Fruit fly (Drosophila melanogaster) whole organism, pupa: ENCODE data around the gene IntS2.

ENCODE experiments used
- CG10348 ChIP-seq: fragments of 200-800 bp; sonication (Bioruptor generic); IDR thresholded peaks from 2 replicates; pipeline ENCODE4 v1.3.6; 2022; ENCODE audit warnings: missing biosample characterization, missing genetic modification characterization
- CG12605 ChIP-seq: fragments of 200-800 bp; sonication (Bioruptor generic); IDR thresholded peaks from 2 replicates; pipeline ENCODE4 v1.3.6; 2022; ENCODE audit warnings: missing biosample characterization, missing genetic modification characterization
- CG13204 ChIP-seq: fragments of 200-800 bp; sonication (Bioruptor generic); optimal IDR thresholded peaks from 2 replicates; lab custom pipeline; 2018; ENCODE audit warnings: missing biosample characterization, mild to moderate bottlenecking, missing genetic modification characterization, moderate library complexity
- CG14655 ChIP-seq: fragments of 200-800 bp; sonication (Bioruptor generic); optimal IDR thresholded peaks from 3 replicates; lab custom pipeline; 2017; ENCODE audit warnings: mild to moderate bottlenecking, missing biosample characterization, missing genetic modification reagents, missing genetic modification characterization
- CG15710 ChIP-seq: fragments of 200-800 bp; sonication (Bioruptor generic); optimal IDR thresholded peaks from 2 replicates; lab custom pipeline; 2018; ENCODE audit warnings: missing biosample characterization, mild to moderate bottlenecking, missing genetic modification characterization, moderate library complexity
- CG17806 ChIP-seq: fragments of 200-800 bp; sonication (Bioruptor generic); optimal IDR thresholded peaks from 2 replicates; lab custom pipeline; 2018; ENCODE audit warnings: missing biosample characterization, mild to moderate bottlenecking, missing genetic modification characterization, moderate library complexity
- CG32121 ChIP-seq: fragments of 200-800 bp; sonication (Bioruptor generic); IDR thresholded peaks from 2 replicates; pipeline ENCODE4 v1.3.6; 2022; ENCODE audit warnings: missing biosample characterization, missing genetic modification characterization
- CG34367 ChIP-seq: fragments of 200-800 bp; sonication (Bioruptor generic); optimal IDR thresholded peaks from 2 replicates; lab custom pipeline; 2018; ENCODE audit warnings: missing biosample characterization, mild to moderate bottlenecking, missing genetic modification characterization
- CG4496 ChIP-seq: fragments of 200-800 bp; sonication (Bioruptor generic); IDR thresholded peaks from 3 replicates; pipeline ENCODE4 v1.3.6; 2022; ENCODE audit warnings: missing biosample characterization, missing genetic modification characterization
- CG8159 ChIP-seq: fragments of 200-800 bp; sonication (Bioruptor generic); optimal IDR thresholded peaks from 3 replicates; lab custom pipeline; 2018; ENCODE audit warnings: missing biosample characterization, mild to moderate bottlenecking, missing genetic modification characterization, moderate library complexity
- CG8301 ChIP-seq: fragments of 200-800 bp; sonication (Bioruptor generic); optimal IDR thresholded peaks from 2 replicates; lab custom pipeline; 2018; ENCODE audit warnings: missing biosample characterization, mild to moderate bottlenecking, missing genetic modification characterization
- CG9948 ChIP-seq: fragments of 200-800 bp; sonication (Bioruptor generic); optimal IDR thresholded peaks from 2 replicates; lab custom pipeline; 2018; ENCODE audit warnings: missing biosample characterization, mild to moderate bottlenecking, missing genetic modification characterization, moderate library complexity
- D1 ChIP-seq: fragments of 200-800 bp; sonication (Bioruptor generic); optimal IDR thresholded peaks from 2 replicates; lab custom pipeline; 2018; ENCODE audit warnings: missing biosample characterization, mild to moderate bottlenecking, missing genetic modification characterization, moderate library complexity
- EcR ChIP-seq: fragments of 200-800 bp; sonication (Bioruptor generic); optimal IDR thresholded peaks from 3 replicates; lab custom pipeline; 2019; ENCODE audit warnings: missing biosample characterization, missing genetic modification characterization, mild to moderate bottlenecking, moderate library complexity, missing genetic modification reagents
- Ets98B ChIP-seq: fragments of 200-800 bp; sonication (Bioruptor generic); IDR thresholded peaks from 2 replicates; pipeline ENCODE4 v1.3.6; 2022; ENCODE audit warnings: missing biosample characterization, missing genetic modification characterization
- Pif1A ChIP-seq: fragments of 200-800 bp; sonication (Bioruptor generic); optimal IDR thresholded peaks from 3 replicates; lab custom pipeline; 2016; ENCODE audit warnings: missing biosample characterization, missing genetic modification characterization
- Pif1B ChIP-seq: fragments of 200-800 bp; sonication (Bioruptor generic); optimal IDR thresholded peaks from 3 replicates; lab custom pipeline; 2016; ENCODE audit warnings: missing biosample characterization, missing genetic modification characterization
- Snoo ChIP-seq: fragments of 200-800 bp; sonication (Bioruptor generic); optimal IDR thresholded peaks from 3 replicates; lab custom pipeline; 2017; ENCODE audit warnings: missing biosample characterization, mild to moderate bottlenecking, missing genetic modification characterization, inconsistent platforms
- fd96Ca ChIP-seq: fragments of 200-800 bp; sonication (Bioruptor generic); IDR thresholded peaks from 3 replicates; pipeline ENCODE4 v1.3.6; 2022; ENCODE audit warnings: missing biosample characterization, missing genetic modification characterization
- gl ChIP-seq: fragments of 200-800 bp; sonication (Bioruptor generic); optimal IDR thresholded peaks from 2 replicates; lab custom pipeline; 2018; ENCODE audit warnings: missing biosample characterization, mild to moderate bottlenecking, missing genetic modification characterization
- rn ChIP-seq: fragments of 200-800 bp; sonication (Bioruptor generic); IDR thresholded peaks from 2 replicates; pipeline ENCODE4 v1.3.6; 2022; ENCODE audit warnings: missing biosample characterization, missing genetic modification characterization

Gene IntS2

DNA sequence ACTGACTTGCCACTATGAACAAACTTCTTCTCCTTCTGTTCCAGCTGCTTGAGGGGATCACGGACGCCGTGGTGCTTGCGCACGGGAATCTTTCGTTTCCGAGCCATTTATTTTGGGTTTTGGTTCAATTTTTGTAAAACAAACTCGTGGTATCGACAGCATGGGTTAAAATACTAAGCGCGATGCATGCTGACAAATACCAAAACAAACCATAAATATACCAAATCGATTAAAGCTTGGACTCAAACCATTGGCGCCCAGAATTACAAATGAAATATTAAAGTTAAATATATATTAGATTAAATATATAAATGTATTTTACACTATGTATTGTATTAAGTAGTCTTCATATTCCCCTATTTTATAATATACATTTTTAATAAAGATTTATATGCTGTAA is 27.3 kb downstream of the IntS2 start, which contains the start of gene CG8326:
TSS of gene CG8326 (minus strand) at position 176 of the 400 bp plus-strand sequence.
- TF ChIP-seq CG34367 (tag; lab: Kevin White, UChicago): no peak
- no peak for TF ChIP-seq CG17806 (tag; lab: Kevin White, UChicago)
- no peak for TF ChIP-seq CG32121
- TF ChIP-seq CG13204 (GFP tag; lab: Kevin White, UChicago): no peak

DNA sequence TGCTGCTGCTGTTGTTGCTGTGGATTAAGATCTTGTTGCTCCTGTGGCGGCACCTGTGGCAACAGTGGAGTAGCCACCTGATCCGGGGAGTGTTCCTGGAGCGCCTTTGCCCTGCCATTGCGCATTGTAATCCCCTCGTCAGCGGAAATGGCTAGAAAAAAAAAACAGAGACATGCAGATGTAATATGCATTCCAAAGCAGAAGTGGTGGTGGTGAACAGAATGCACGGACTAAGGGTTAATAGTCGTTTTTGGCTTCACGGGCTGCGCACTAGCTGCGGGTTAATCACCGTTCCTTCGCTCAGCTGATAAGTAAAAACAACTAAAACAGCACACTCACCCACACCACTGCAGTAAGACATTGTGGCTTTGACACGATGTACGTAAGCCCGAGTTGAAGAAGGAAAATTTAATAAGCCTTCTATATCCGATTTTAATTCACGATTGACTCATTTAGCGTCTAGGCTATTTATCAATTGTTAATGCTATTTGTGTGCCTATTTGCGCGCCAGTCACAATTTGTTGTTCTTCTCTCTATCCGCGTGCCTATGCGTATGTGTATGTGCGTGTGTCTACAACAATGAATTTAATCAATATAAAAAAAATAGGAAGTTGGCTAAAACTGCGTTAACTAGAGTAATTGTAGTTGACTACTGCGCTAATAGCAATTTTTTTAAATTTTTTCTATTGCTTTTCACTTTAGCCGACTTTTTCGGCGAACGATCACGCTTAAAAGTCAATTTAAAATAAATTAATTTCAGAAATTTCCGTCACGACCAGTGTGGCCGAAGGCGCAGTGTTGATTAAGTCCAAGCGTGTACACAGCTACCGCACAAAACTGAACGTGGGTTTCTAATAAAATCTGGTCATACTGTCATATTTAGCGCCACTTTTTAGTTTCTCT is 29.3 kb downstream of the IntS2 start, which contains the start of gene stas:
TSS of gene stas (minus strand) at position 806 of the 903 bp plus-strand sequence.
- peak; percentile 18 for TF ChIP-seq D1
- TF ChIP-seq EcR (GFP tag; lab: Kevin White, UChicago): peak; percentile 71
- no peak for TF ChIP-seq CG8301 (tag; lab: Kevin White, UChicago)

DNA sequence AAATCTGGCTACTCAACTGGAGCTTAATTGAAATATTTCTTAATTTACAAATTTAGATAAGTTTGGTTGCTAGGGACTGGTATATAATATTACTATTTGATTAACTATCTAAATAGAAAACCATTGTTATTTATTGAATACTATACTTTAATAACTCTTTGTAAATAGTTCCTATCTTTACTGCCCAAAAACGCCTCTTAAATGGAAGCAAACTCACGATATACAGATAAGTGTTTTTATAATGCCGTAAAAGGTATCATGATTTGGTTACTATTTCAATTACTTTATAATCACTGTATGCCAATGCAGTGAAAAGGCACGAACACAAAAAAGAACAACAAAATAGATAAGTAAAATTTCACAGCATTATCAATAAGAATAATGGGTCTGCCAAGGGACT is 30.8 kb downstream of the IntS2 start:
- TF ChIP-seq CG34367 (tag; lab: Kevin White, UChicago) (no peak), EcR (GFP tag; lab: Kevin White, UChicago) (no peak), rn (GFP tag; lab: Robert Waterston, UW) (no peak), CG10348 (GFP tag; lab: Robert Waterston, UW) (no peak), CG8301 (tag; lab: Kevin White, UChicago) (no peak), D1 (no peak), CG15710 (tag; lab: Kevin White, UChicago) (no peak), fd96Ca (GFP tag; lab: Robert Waterston, UW) (no peak), CG4496 (GFP tag; lab: Robert Waterston, UW) (no peak), CG17806 (tag; lab: Kevin White, UChicago) (no peak), gl (tag; lab: Kevin White, UChicago) (no peak), CG9948 (no peak), CG12605 (GFP tag; lab: Robert Waterston, UW) (no peak)

DNA sequence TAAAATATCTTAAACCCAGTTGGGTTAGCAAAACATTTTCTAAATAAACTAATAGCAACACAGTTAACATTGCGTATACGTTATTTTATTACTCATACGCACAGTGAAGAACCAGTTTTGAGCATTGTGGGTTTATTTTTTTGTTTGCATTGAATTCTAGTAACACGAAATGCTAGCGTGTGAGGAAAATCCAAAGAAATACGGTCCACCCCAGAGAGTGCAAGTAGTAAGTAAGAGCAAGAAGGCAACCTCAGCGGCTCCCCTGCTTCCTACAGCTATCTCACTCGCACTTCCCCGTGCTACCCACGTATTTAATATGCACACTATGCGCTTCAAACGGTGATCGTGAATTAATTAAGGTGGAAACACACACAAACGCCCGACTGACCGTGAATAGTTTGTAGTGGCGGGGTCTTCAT is 31.6 kb downstream of the IntS2 start:
- TF ChIP-seq CG9948: peak; percentile 72
- peak; percentile 77 for TF ChIP-seq CG12605 (GFP tag; lab: Robert Waterston, UW)
- TF ChIP-seq CG10348 (GFP tag; lab: Robert Waterston, UW): peak; percentile 51
- TF ChIP-seq Pif1A (GFP tag; lab: Kevin White, UChicago): peak; percentile 94
- no peak for TF ChIP-seq CG13204 (GFP tag; lab: Kevin White, UChicago)
- TF ChIP-seq rn (GFP tag; lab: Robert Waterston, UW): peak; percentile 52
- TF ChIP-seq EcR (GFP tag; lab: Kevin White, UChicago): no peak
- peak; percentile 92 for TF ChIP-seq fd96Ca (GFP tag; lab: Robert Waterston, UW)
- peak; percentile 50 for TF ChIP-seq gl (tag; lab: Kevin White, UChicago)
- peak; percentile 91 for TF ChIP-seq Pif1B (GFP tag; lab: Kevin White, UChicago)
- TF ChIP-seq Ets98B (GFP tag; lab: Robert Waterston, UW): peak; percentile 88
- TF ChIP-seq CG15710 (tag; lab: Kevin White, UChicago): peak; percentile 83
- peak; percentile 91 for TF ChIP-seq CG4496 (GFP tag; lab: Robert Waterston, UW)
- TF ChIP-seq Snoo (tag; lab: Kevin White, UChicago): peak; percentile 93
- peak; percentile 73 for TF ChIP-seq CG34367 (tag; lab: Kevin White, UChicago)
- TF ChIP-seq CG8159 (tag; lab: Kevin White, UChicago): peak; percentile 98
- peak; percentile 90 for TF ChIP-seq CG8301 (tag; lab: Kevin White, UChicago)
- TF ChIP-seq D1: peak; percentile 70
- peak; percentile 77 for TF ChIP-seq CG17806 (tag; lab: Kevin White, UChicago)
- TF ChIP-seq CG32121: peak; percentile 91
- peak; percentile 86 for TF ChIP-seq CG14655
- TF ChIP-seq, all 21 proteins: peak for 19

DNA sequence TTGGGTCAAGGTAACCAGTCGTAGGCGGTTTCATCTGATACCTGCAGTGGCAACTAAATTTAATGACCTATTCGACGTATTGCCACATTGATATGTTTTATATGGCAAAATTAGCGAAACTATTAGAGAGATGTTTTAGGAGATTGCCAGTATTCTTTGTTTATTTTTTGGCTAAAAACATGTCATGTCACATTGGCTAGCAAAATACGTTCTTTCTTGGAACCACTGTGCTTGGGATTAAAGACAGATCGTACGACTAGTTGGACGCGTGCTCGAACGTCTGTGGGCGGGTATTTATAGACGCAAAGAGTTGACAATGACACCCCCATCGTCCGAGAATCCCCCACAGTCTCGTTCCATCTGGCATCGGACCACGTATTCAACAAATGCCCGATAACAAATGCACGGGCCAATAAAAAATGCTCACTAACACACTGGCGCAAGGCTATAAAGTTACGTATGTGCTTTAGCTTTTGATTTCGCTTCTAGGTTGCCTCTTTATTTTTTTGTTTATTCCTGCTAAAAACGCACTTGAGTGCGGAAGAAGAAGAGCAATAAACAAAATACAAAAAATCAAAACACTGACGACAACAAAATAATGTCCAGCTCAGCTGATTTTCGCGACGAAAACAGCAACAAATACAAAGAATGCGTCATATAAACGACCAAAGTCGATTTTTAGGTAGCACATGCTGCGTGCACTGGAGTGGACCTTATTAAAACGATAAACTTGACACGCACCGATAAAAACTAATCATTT is 32.2 kb downstream of the IntS2 start:
- peak; percentile 34; the same call in 1 of the 3 replicates for TF ChIP-seq fd96Ca (GFP tag; lab: Robert Waterston, UW)
- TF ChIP-seq CG15710 (tag; lab: Kevin White, UChicago): peak; percentile 11
- TF ChIP-seq CG8159 (tag; lab: Kevin White, UChicago): no peak
- TF ChIP-seq CG4496 (GFP tag; lab: Robert Waterston, UW): 0 out of 3 replicates have a peak, but pooled peaks have one; percentile 22
- TF ChIP-seq CG32121: no peak; the same call in 1 of the 2 replicates
- peak; percentile 49 for TF ChIP-seq EcR (GFP tag; lab: Kevin White, UChicago)

DNA sequence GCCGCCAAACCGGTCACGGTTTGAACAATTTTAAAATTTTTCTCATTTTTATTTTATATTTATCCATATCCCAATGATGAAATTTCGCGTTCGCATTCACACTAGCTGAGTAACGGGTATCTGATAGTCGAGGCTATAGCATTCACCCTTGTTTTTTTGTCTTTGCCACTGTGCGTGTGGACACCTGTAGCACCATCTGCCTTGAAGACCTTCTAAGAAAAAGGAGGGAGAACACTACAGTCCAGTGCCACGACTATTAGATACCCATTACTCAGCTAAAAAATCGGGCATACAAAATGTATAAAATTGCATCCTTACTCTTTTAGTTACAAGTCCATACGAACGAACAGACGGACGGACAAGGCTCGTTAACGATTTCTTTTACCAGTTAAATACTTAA is 34.4 kb downstream of the IntS2 start:
- TF ChIP-seq fd96Ca (GFP tag; lab: Robert Waterston, UW): no peak
- TF ChIP-seq, all 21 proteins: peak for 0
